Worm (Caenorhabditis elegans) whole organism, late embryonic: Measurements from ENCODE around the gene W02G9.3.

Experiments used
- C08G9.2 ChIP-seq: sonication (generic microtip); optimal IDR thresholded peaks from 2 replicates; lab custom pipeline; 2016; ENCODE audit warnings: mild to moderate bottlenecking, missing genetic modification characterization, moderate library complexity, missing compliant biosample characterization
- C38D4.7 ChIP-seq: fragments of 200-800 bp; sonication (Bioruptor generic); optimal IDR thresholded peaks from 2 replicates; lab custom pipeline; 2018; ENCODE audit warnings: mild to moderate bottlenecking, missing genetic modification characterization, moderate library complexity, missing compliant biosample characterization
- F13H6.1 ChIP-seq: sonication (generic microtip); optimal IDR thresholded peaks from 2 replicates; lab custom pipeline; 2016; ENCODE audit warnings: missing genetic modification characterization, missing compliant biosample characterization
- K09A11.1 ChIP-seq: sonication (generic microtip); optimal IDR thresholded peaks from 2 replicates; lab custom pipeline; 2017; ENCODE audit warnings: antibody characterized with exemption, mild to moderate bottlenecking, missing genetic modification characterization, missing compliant biosample characterization; ENCODE audit not compliant: insufficient read depth
- Y22D7AL.16 ChIP-seq: sonication (generic microtip); optimal IDR thresholded peaks from 2 replicates; lab custom pipeline; 2016; ENCODE audit warnings: missing genetic modification characterization, missing compliant biosample characterization
- ahr-1 ChIP-seq: sonication (generic microtip); optimal IDR thresholded peaks from 2 replicates; lab custom pipeline; 2016; ENCODE audit warnings: missing genetic modification characterization, missing compliant biosample characterization
- ama-1 ChIP-seq: fragments of 150-350 bp; optimal IDR thresholded peaks from 2 replicates; lab custom pipeline; 2014
- ceh-14 ChIP-seq: sonication (generic microtip); optimal IDR thresholded peaks from 2 replicates; lab custom pipeline; 2016; ENCODE audit warnings: missing genotype, missing genetic modification characterization, missing compliant biosample characterization
- ceh-18 ChIP-seq: sonication (generic microtip); optimal IDR thresholded peaks from 2 replicates; lab custom pipeline; 2016; ENCODE audit warnings: missing genetic modification characterization, missing compliant biosample characterization
- ceh-19 ChIP-seq: fragments of 200-800 bp; sonication (Bioruptor generic); optimal IDR thresholded peaks from 2 replicates; lab custom pipeline; 2018; ENCODE audit warnings: mild to moderate bottlenecking, missing genetic modification characterization, missing compliant biosample characterization
- ceh-34 ChIP-seq: sonication (generic microtip); optimal IDR thresholded peaks from 2 replicates; lab custom pipeline; 2016; ENCODE audit warnings: mild to moderate bottlenecking, missing genetic modification characterization, missing compliant biosample characterization
- ceh-45 ChIP-seq: fragments of 200-800 bp; sonication (Bioruptor generic); IDR thresholded peaks from 2 replicates; pipeline ENCODE4 v1.3.6; 2022; ENCODE audit warnings: missing genetic modification reagents, missing genetic modification characterization, missing compliant biosample characterization
- ceh-48 ChIP-seq: sonication (generic microtip); optimal IDR thresholded peaks from 2 replicates; lab custom pipeline; 2016; ENCODE audit warnings: missing genetic modification characterization, inconsistent platforms, missing compliant biosample characterization
- che-1 ChIP-seq: sonication (generic microtip); optimal IDR thresholded peaks from 2 replicates; lab custom pipeline; 2016; ENCODE audit warnings: mild to moderate bottlenecking, missing genetic modification characterization, missing compliant biosample characterization
- dmd-4 ChIP-seq: sonication (generic microtip); optimal IDR thresholded peaks from 2 replicates; lab custom pipeline; 2016; ENCODE audit warnings: borderline replicate concordance, missing genetic modification characterization, missing compliant biosample characterization
- elt-2 ChIP-seq: sonication (generic microtip); optimal IDR thresholded peaks from 2 replicates; lab custom pipeline; 2016; ENCODE audit warnings: missing genetic modification reagents, missing genetic modification characterization, missing compliant biosample characterization
- eyg-1 ChIP-seq: sonication (generic microtip); optimal IDR thresholded peaks from 2 replicates; lab custom pipeline; 2016; ENCODE audit warnings: missing genotype, missing genetic modification characterization, missing compliant biosample characterization
- fax-1 ChIP-seq: sonication (generic microtip); optimal IDR thresholded peaks from 2 replicates; lab custom pipeline; 2016; ENCODE audit warnings: missing genotype, missing genetic modification characterization, missing compliant biosample characterization
- fkh-10 ChIP-seq: fragments of 150-350 bp; optimal IDR thresholded peaks from 2 replicates; lab custom pipeline; 2014; ENCODE audit warnings: missing biosample characterization, missing genetic modification reagents, missing genetic modification characterization
- fkh-6 ChIP-seq: sonication (generic microtip); optimal IDR thresholded peaks from 2 replicates; lab custom pipeline; 2016; ENCODE audit warnings: missing genetic modification characterization, missing compliant biosample characterization
- gmeb-2 ChIP-seq: sonication (generic microtip); optimal IDR thresholded peaks from 2 replicates; lab custom pipeline; 2016; ENCODE audit warnings: missing genetic modification characterization, inconsistent platforms, missing compliant biosample characterization
- hlh-13 ChIP-seq: fragments of 200-800 bp; sonication (Bioruptor generic); optimal IDR thresholded peaks from 2 replicates; lab custom pipeline; 2018; ENCODE audit warnings: mild to moderate bottlenecking, missing genetic modification characterization, missing compliant biosample characterization
- hlh-15 ChIP-seq: sonication (generic microtip); optimal IDR thresholded peaks from 2 replicates; lab custom pipeline; 2016; ENCODE audit warnings: missing genetic modification characterization, missing compliant biosample characterization
- hlh-30 ChIP-seq: sonication (generic microtip); optimal IDR thresholded peaks from 2 replicates; lab custom pipeline; 2017; ENCODE audit warnings: antibody characterized with exemption, missing genetic modification characterization, missing compliant biosample characterization; ENCODE audit not compliant: insufficient read depth
- lin-11 ChIP-seq: fragments of 200-800 bp; sonication (Bioruptor generic); optimal IDR thresholded peaks from 2 replicates; lab custom pipeline; 2018; ENCODE audit warnings: mild to moderate bottlenecking, missing genetic modification characterization, missing compliant biosample characterization
- mec-3 ChIP-seq: sonication (generic microtip); optimal IDR thresholded peaks from 2 replicates; lab custom pipeline; 2016; ENCODE audit warnings: borderline replicate concordance, missing genetic modification characterization, missing compliant biosample characterization
- nfya-1 ChIP-seq: sonication (generic microtip); optimal IDR thresholded peaks from 2 replicates; lab custom pipeline; 2017; ENCODE audit warnings: missing genetic modification characterization, mild to moderate bottlenecking, missing compliant biosample characterization, antibody characterized with exemption, moderate library complexity
- nhr-232 ChIP-seq: sonication (generic microtip); optimal IDR thresholded peaks from 2 replicates; lab custom pipeline; 2016; ENCODE audit warnings: missing genetic modification characterization, missing compliant biosample characterization
- odd-2 ChIP-seq: sonication (generic microtip); optimal IDR thresholded peaks from 2 replicates; lab custom pipeline; 2017; ENCODE audit warnings: antibody characterized with exemption, mild to moderate bottlenecking, missing genetic modification characterization, missing compliant biosample characterization
- pat-9 ChIP-seq: fragments of 200-800 bp; sonication (Bioruptor generic); optimal IDR thresholded peaks from 2 replicates; lab custom pipeline; 2018; ENCODE audit warnings: mild to moderate bottlenecking, missing genetic modification characterization, moderate library complexity, missing compliant biosample characterization
- pax-1 ChIP-seq: fragments of 150-350 bp; optimal IDR thresholded peaks from 2 replicates; lab custom pipeline; 2014; ENCODE audit warnings: missing biosample characterization, missing genetic modification characterization
- pha-2 ChIP-seq: sonication (generic microtip); optimal IDR thresholded peaks from 2 replicates; lab custom pipeline; 2017; ENCODE audit warnings: mild to moderate bottlenecking, missing genetic modification characterization, missing compliant biosample characterization
- pqm-1 ChIP-seq: sonication (generic microtip); optimal IDR thresholded peaks from 2 replicates; lab custom pipeline; 2016; ENCODE audit warnings: missing genetic modification characterization, missing compliant biosample characterization
- rnt-1 ChIP-seq: sonication (generic microtip); optimal IDR thresholded peaks from 2 replicates; lab custom pipeline; 2016; ENCODE audit warnings: missing genetic modification characterization, missing compliant biosample characterization
- sox-4 ChIP-seq: sonication (generic microtip); optimal IDR thresholded peaks from 2 replicates; lab custom pipeline; 2017; ENCODE audit warnings: mild to moderate bottlenecking, missing genetic modification characterization, inconsistent platforms, missing compliant biosample characterization
- tbx-2 ChIP-seq: sonication (generic microtip); optimal IDR thresholded peaks from 2 replicates; lab custom pipeline; 2016; ENCODE audit warnings: missing genetic modification characterization, missing compliant biosample characterization
- tbx-7 ChIP-seq: sonication (generic microtip); optimal IDR thresholded peaks from 2 replicates; lab custom pipeline; 2016; ENCODE audit warnings: missing genotype, missing genetic modification characterization, missing compliant biosample characterization
- ttx-3 ChIP-seq: sonication (generic microtip); optimal IDR thresholded peaks from 2 replicates; lab custom pipeline; 2016; ENCODE audit warnings: missing genetic modification reagents, missing genetic modification characterization, missing compliant biosample characterization
- unc-3 ChIP-seq, 2 experiments: fragments of 200-800 bp in 1 of 2; sonication (Bioruptor generic) in 1 of 2; sonication (generic microtip) in 1 of 2; conservative IDR thresholded peaks in 1 of 2; optimal IDR thresholded peaks in 1 of 2; 2 replicates each; pipeline versions ENCODE4 v1.3.6 to Lab custom; 2016 to 2022; ENCODE audit warnings: missing compliant biosample characterization in 2 of 2, missing genetic modification characterization in 2 of 2, missing genetic modification reagents in 1 of 2
- unc-42 ChIP-seq: sonication (generic microtip); optimal IDR thresholded peaks from 2 replicates; lab custom pipeline; 2016; ENCODE audit warnings: missing genotype, missing genetic modification characterization, missing compliant biosample characterization
- unc-55 ChIP-seq: sonication (generic microtip); optimal IDR thresholded peaks from 2 replicates; lab custom pipeline; 2017; ENCODE audit warnings: missing biosample characterization, missing genetic modification reagents, missing genetic modification characterization
- zip-5 ChIP-seq: sonication (generic microtip); optimal IDR thresholded peaks from 2 replicates; lab custom pipeline; 2016; ENCODE audit warnings: missing genetic modification characterization, missing compliant biosample characterization
- ztf-16 ChIP-seq: sonication (generic microtip); optimal IDR thresholded peaks from 2 replicates; lab custom pipeline; 2017; ENCODE audit warnings: missing genetic modification characterization, missing compliant biosample characterization

W02G9.3 gene

DNA sequence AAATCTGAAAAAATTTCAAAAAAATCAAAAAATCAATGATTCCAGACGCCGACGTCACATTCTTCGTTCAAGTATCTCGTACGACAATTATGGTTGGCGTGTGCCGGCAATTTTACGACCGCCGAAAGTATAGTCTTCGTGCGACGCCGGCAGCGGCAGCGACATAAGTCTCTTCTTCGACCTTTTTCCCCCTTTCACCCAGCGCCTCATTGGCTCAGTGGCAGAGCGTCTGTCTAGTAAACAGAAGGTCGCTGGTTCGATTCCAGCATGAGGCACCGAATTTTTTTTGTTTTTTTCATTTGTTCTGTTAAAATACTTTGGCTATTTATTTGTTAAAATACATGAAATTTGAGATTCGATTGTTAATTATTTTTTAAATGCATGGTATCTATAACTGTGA lies 1.0 kb downstream of the W02G9.3 start (continued):
- no peak for TF ChIP-seq zip-5
- TF ChIP-seq che-1: peak; percentile 64
- peak; percentile 58 for TF ChIP-seq K09A11.1 (tag; lab: Kevin White, UChicago)
- no peak for TF ChIP-seq rnt-1 (tag; lab: Kevin White, UChicago)
- TF ChIP-seq fax-1 (tag; lab: Kevin White, UChicago): no peak
- peak; percentile 49 for TF ChIP-seq ceh-34
- TF ChIP-seq ceh-48 (tag; lab: Kevin White, UChicago): peak; percentile 37
- TF ChIP-seq pat-9 (tag; lab: Kevin White, UChicago): peak; percentile 17
- no peak for TF ChIP-seq F13H6.1
- TF ChIP-seq sox-4 (tag; lab: Kevin White, UChicago): peak; percentile 3
- TF ChIP-seq C08G9.2 (tag; lab: Kevin White, UChicago): peak; percentile 41
- no peak for TF ChIP-seq unc-42
- peak; percentile 49 for TF ChIP-seq ttx-3
- peak; percentile 60 for TF ChIP-seq nfya-1
- TF ChIP-seq mec-3 (tag; lab: Kevin White, UChicago): no peak

DNA sequence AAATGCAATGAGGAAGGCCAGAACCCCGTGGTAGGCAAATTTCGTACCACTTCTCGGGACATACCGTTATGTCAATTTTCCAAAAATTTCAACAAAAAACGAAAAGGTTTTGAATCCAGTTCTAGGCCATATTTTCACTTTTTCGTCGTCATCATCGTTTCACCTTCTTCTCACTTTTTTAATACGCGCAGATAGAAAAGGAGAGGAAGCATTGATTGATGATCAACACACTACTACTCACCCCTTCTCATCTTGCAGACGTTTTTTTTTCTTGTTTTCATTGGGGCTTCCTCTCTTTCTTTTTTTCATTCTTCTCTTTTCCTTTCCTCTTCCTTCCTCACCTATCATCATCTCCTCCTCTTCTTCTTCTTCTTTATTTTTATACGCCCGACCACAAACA lies 2.9 kb downstream of the W02G9.3 start:
- TF ChIP-seq hlh-30 (tag; lab: Kevin White, UChicago): no peak
- no peak for TF ChIP-seq F13H6.1
- no peak for TF ChIP-seq ceh-19 (GFP tag; lab: Kevin White, UChicago)
- no peak for TF ChIP-seq ttx-3
- no peak for TF ChIP-seq hlh-13
- TF ChIP-seq hlh-15 (tag; lab: Kevin White, UChicago): no peak
- no peak for TF ChIP-seq gmeb-2 (tag; lab: Kevin White, UChicago)
- no peak for TF ChIP-seq C38D4.7 (GFP tag; lab: Kevin White, UChicago)
- TF ChIP-seq pha-2: no peak
- TF ChIP-seq ceh-34: no peak
- no peak for TF ChIP-seq dmd-4 (tag; lab: Kevin White, UChicago)
- no peak for TF ChIP-seq elt-2 (tag; lab: Kevin White, UChicago)
- no peak for TF ChIP-seq tbx-2 (tag; lab: Kevin White, UChicago)
- TF ChIP-seq nhr-232 (tag; lab: Kevin White, UChicago): no peak
- TF ChIP-seq ceh-48 (tag; lab: Kevin White, UChicago): no peak
- no peak for TF ChIP-seq ahr-1 (tag; lab: Kevin White, UChicago)
- no peak for TF ChIP-seq odd-2 (tag; lab: Kevin White, UChicago)

DNA sequence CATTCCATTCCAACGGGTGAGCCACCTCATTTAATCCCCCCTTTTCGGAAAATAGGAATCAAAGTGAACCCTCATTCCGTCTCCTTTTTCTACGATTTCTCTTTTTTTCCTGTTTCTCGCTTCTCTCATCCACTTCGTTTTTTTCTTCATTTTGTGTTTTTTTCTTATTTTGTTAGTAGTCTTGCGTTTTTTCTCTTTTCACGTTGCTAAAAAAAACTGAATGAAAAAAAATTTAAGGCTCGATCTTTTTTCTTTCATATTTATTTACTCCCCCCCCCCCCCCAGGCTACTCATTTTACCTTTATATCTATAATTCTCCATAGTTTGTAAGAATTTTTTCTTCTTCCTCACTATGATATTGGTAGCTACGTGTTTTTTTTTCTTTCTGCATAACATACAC lies 4.9 kb downstream of the W02G9.3 start:
- TF ChIP-seq lin-11 (tag; lab: Kevin White, UChicago) (no peak), tbx-2 (tag; lab: Kevin White, UChicago) (no peak), pqm-1 (tag; lab: Kevin White, UChicago) (no peak), ceh-18 (tag; lab: Kevin White, UChicago) (no peak), ceh-45 (no peak), elt-2 (tag; lab: Kevin White, UChicago) (no peak)
- TF ChIP-seq, all 69 proteins: peak for 0

DNA sequence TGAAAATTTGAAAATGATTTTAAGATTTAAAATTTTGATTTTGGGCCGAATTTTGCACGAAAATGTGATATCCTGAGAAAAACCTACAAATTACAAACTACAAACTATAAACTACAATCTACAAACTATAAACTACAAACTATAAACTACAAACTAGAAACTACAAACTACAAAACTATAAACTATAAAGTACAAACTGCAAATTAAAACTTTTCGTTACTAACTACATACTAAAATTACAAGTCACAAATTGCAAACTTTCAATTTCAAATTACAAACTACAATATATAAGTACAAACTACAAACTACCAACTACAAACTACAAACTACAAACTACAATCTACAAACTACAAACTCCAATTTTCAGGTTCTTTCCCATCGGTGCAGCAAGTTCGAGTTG lies 10.7 kb downstream of the W02G9.3 start:
- TF ChIP-seq tbx-2 (tag; lab: Kevin White, UChicago) (no peak), ztf-16 (no peak), ama-1 (lab: Kevin White, UChicago) (no peak), ttx-3 (no peak), rnt-1 (tag; lab: Kevin White, UChicago) (no peak), tbx-7 (tag; lab: Kevin White, UChicago) (no peak), hlh-30 (tag; lab: Kevin White, UChicago) (no peak), hlh-13 (no peak), nfya-1 (no peak), fkh-10 (GFP tag; lab: Kevin White, UChicago) (no peak), ceh-19 (GFP tag; lab: Kevin White, UChicago) (no peak), pax-1 (no peak), eyg-1 (tag; lab: Kevin White, UChicago) (no peak), pqm-1 (tag; lab: Kevin White, UChicago) (no peak), Y22D7AL.16 (tag; lab: Kevin White, UChicago) (no peak), fkh-6 (no peak), elt-2 (tag; lab: Kevin White, UChicago) (no peak), ceh-14 (tag; lab: Kevin White, UChicago) (no peak), unc-55 (no peak), unc-3 (GFP tag; conservative IDR thresholded peaks at IDR 0.05; lab: Robert Waterston, UW) (no peak), unc-3 (tag; optimal IDR thresholded peaks at IDR 0.05; lab: Kevin White, UChicago) (no peak)
